Worm (Caenorhabditis elegans): ENCODE data around the gene str-181.

- TF ChIP-seq madf-2 (tag; optimal IDR thresholded peaks at IDR 0.05) (no peak), F13H6.1 (tag; optimal IDR thresholded peaks at IDR 0.05) (no peak), hlh-8 (tag; optimal IDR thresholded peaks at IDR 0.05) (no peak), dve-1 (tag; optimal IDR thresholded peaks at IDR 0.05) (no peak)
These were observed 23.2 kb upstream of the str-181 start, which contains the start of gene hrg-7 for ce11 chrV:12741684-12742083.
